Fruit fly (Drosophila melanogaster) whole organism, embryonic: Measurements from ENCODE around the gene CG43902.
A peak's percentile ranks its signal among the peaks of the same experiment; 100 is the strongest.

Source experiments
- Abd-B ChIP-seq: fragments of 200-800 bp; sonication (Bioruptor generic); optimal IDR thresholded peaks from 2 replicates; lab custom pipeline; 2018; ENCODE audit warnings: missing biosample characterization, mild to moderate bottlenecking, missing genetic modification characterization, moderate library complexity
- Bdp1 ChIP-seq: fragments of 200-800 bp; sonication (Bioruptor generic); optimal IDR thresholded peaks from 3 replicates; lab custom pipeline; 2016; ENCODE audit warnings: missing biosample characterization, missing genetic modification characterization
- CG10209 ChIP-seq: fragments of 200-800 bp; sonication (Bioruptor generic); optimal IDR thresholded peaks from 3 replicates; lab custom pipeline; 2017; ENCODE audit warnings: missing biosample characterization, mild to moderate bottlenecking, missing genetic modification characterization, missing genetic modification reagents
- CG10431 ChIP-seq: fragments of 200-800 bp; sonication (Bioruptor generic); optimal IDR thresholded peaks from 3 replicates; lab custom pipeline; 2018; ENCODE audit warnings: missing biosample characterization, mild to moderate bottlenecking, missing genetic modification characterization
- CG11247 ChIP-seq: fragments of 200-800 bp; sonication (Bioruptor generic); IDR thresholded peaks from 2 replicates; pipeline ENCODE4 v1.3.6; 2022; ENCODE audit warnings: missing biosample characterization, missing genetic modification characterization
- CG11398 ChIP-seq: fragments of 200-800 bp; sonication (Bioruptor generic); optimal IDR thresholded peaks from 2 replicates; lab custom pipeline; 2016; ENCODE audit warnings: missing biosample characterization, missing genetic modification characterization
- CG11456 ChIP-seq: fragments of 200-800 bp; sonication (Bioruptor generic); IDR thresholded peaks from 3 replicates; pipeline ENCODE4 v1.3.6; 2022; ENCODE audit warnings: missing biosample characterization, missing genetic modification characterization
- CG11504 ChIP-seq: fragments of 200-800 bp; sonication (Bioruptor generic); optimal IDR thresholded peaks from 3 replicates; lab custom pipeline; 2019; ENCODE audit warnings: missing biosample characterization, mild to moderate bottlenecking, missing genetic modification characterization, moderate library complexity
- CG11723 ChIP-seq: fragments of 200-800 bp; sonication (Bioruptor generic); optimal IDR thresholded peaks from 2 replicates; lab custom pipeline; 2017; ENCODE audit warnings: missing biosample characterization, mild to moderate bottlenecking, missing genetic modification characterization
- CG1233 ChIP-seq: fragments of 200-800 bp; sonication (Bioruptor generic); optimal IDR thresholded peaks from 4 replicates; lab custom pipeline; 2018; ENCODE audit warnings: missing biosample characterization, mild to moderate bottlenecking, missing genetic modification characterization
- CG13296 ChIP-seq: fragments of 200-800 bp; sonication (Bioruptor generic); optimal IDR thresholded peaks from 3 replicates; lab custom pipeline; 2018; ENCODE audit warnings: missing biosample characterization, mild to moderate bottlenecking, missing genetic modification characterization
- CG14050 ChIP-seq: fragments of 200-800 bp; sonication (Bioruptor generic); IDR thresholded peaks from 3 replicates; pipeline ENCODE4 v1.3.6; 2022; ENCODE audit warnings: missing biosample characterization, missing genetic modification characterization
- CG15073 ChIP-seq: fragments of 200-800 bp; sonication (Bioruptor generic); optimal IDR thresholded peaks from 2 replicates; lab custom pipeline; 2016; ENCODE audit warnings: missing biosample characterization, missing genetic modification characterization
- CG17802 ChIP-seq: fragments of 200-800 bp; sonication (Bioruptor generic); optimal IDR thresholded peaks from 2 replicates; lab custom pipeline; 2018; ENCODE audit warnings: missing biosample characterization, mild to moderate bottlenecking, missing genetic modification characterization, moderate library complexity
- CG18599 ChIP-seq: fragments of 200-800 bp; sonication (Bioruptor generic); optimal IDR thresholded peaks from 3 replicates; lab custom pipeline; 2017; ENCODE audit warnings: missing biosample characterization, missing genetic modification characterization, mild to moderate bottlenecking, moderate library complexity, missing genetic modification reagents
- CG4617 ChIP-seq: fragments of 200-800 bp; sonication (Bioruptor generic); optimal IDR thresholded peaks from 3 replicates; lab custom pipeline; 2016; ENCODE audit warnings: missing biosample characterization, missing genetic modification characterization, borderline replicate concordance
- CG5953 ChIP-seq: fragments of 200-800 bp; sonication (Bioruptor generic); IDR thresholded peaks from 2 replicates; pipeline ENCODE4 v1.3.6; 2022; ENCODE audit warnings: missing biosample characterization, missing genetic modification characterization
- CG6175 ChIP-seq: fragments of 200-800 bp; sonication (Bioruptor generic); IDR thresholded peaks from 3 replicates; pipeline ENCODE4 v1.3.6; 2022; ENCODE audit warnings: missing biosample characterization, missing genetic modification characterization
- CG7556 ChIP-seq: fragments of 200-800 bp; sonication (Bioruptor generic); optimal IDR thresholded peaks from 2 replicates; lab custom pipeline; 2017; ENCODE audit warnings: missing biosample characterization, mild to moderate bottlenecking, missing genetic modification characterization
- CG8388 ChIP-seq: fragments of 200-800 bp; sonication (Bioruptor generic); optimal IDR thresholded peaks from 2 replicates; lab custom pipeline; 2019; ENCODE audit warnings: missing biosample characterization, mild to moderate bottlenecking, missing genetic modification characterization, moderate library complexity
- CG9215 ChIP-seq: fragments of 200-800 bp; sonication (Bioruptor generic); IDR thresholded peaks from 2 replicates; pipeline ENCODE4 v1.3.6; 2022; ENCODE audit warnings: missing biosample characterization, missing genetic modification characterization
- Drgx ChIP-seq: fragments of 200-800 bp; sonication (Bioruptor generic); IDR thresholded peaks from 2 replicates; pipeline ENCODE4 v1.3.6; 2022; ENCODE audit warnings: missing biosample characterization, missing genetic modification characterization
- ERR ChIP-seq: fragments of 200-800 bp; sonication (Bioruptor generic); optimal IDR thresholded peaks from 2 replicates; lab custom pipeline; 2016; ENCODE audit warnings: missing biosample characterization, missing genetic modification characterization
- Gsc ChIP-seq: fragments of 200-800 bp; sonication (Bioruptor generic); IDR thresholded peaks from 2 replicates; pipeline ENCODE4 v1.3.6; 2022; ENCODE audit warnings: missing biosample characterization, missing genetic modification characterization
- Gug ChIP-seq: fragments of 200-800 bp; sonication (Bioruptor generic); IDR thresholded peaks from 4 replicates; pipeline ENCODE4 v1.3.6; 2022; ENCODE audit warnings: missing biosample characterization, missing genetic modification characterization
- Lim3 ChIP-seq: fragments of 200-800 bp; sonication (Bioruptor generic); IDR thresholded peaks from 2 replicates; pipeline ENCODE4 v1.3.6; 2022; ENCODE audit warnings: missing biosample characterization, missing genetic modification characterization
- Meics ChIP-seq: fragments of 200-800 bp; sonication (Bioruptor generic); optimal IDR thresholded peaks from 2 replicates; lab custom pipeline; 2017; ENCODE audit warnings: missing biosample characterization, mild to moderate bottlenecking, missing genetic modification characterization
- NC2β ChIP-seq: fragments of 200-800 bp; sonication (Bioruptor generic); optimal IDR thresholded peaks from 2 replicates; lab custom pipeline; 2016; ENCODE audit warnings: missing biosample characterization, missing genetic modification characterization
- Pdp1 ChIP-seq, 2 experiments: fragments of 200-800 bp; sonication (Bioruptor generic); optimal IDR thresholded peaks; 3 replicates each; lab custom pipeline; 2016; ENCODE audit warnings: missing biosample characterization in 2 of 2, missing genetic modification characterization in 2 of 2, mild to moderate bottlenecking in 1 of 2, moderate library complexity in 1 of 2
- Ptx1 ChIP-seq: fragments of 200-800 bp; sonication (Bioruptor generic); IDR thresholded peaks from 2 replicates; pipeline ENCODE4 v1.3.6; 2022; ENCODE audit warnings: missing biosample characterization, missing genetic modification characterization
- Xrp1 ChIP-seq: fragments of 200-800 bp; sonication (Bioruptor generic); IDR thresholded peaks from 2 replicates; pipeline ENCODE4 v1.3.6; 2022; ENCODE audit warnings: missing biosample characterization, missing genetic modification characterization
- ab ChIP-seq: fragments of 200-800 bp; sonication (Bioruptor generic); optimal IDR thresholded peaks from 2 replicates; lab custom pipeline; 2016; ENCODE audit warnings: missing biosample characterization, missing genetic modification characterization
- ato ChIP-seq: fragments of 200-800 bp; sonication (Bioruptor generic); IDR thresholded peaks from 2 replicates; pipeline ENCODE4 v1.3.6; 2022; ENCODE audit warnings: missing biosample characterization, missing genetic modification characterization; ENCODE audit not compliant: partially characterized antibody
- bbx ChIP-seq: fragments of 200-800 bp; sonication (Bioruptor generic); IDR thresholded peaks from 2 replicates; pipeline ENCODE4 v1.3.6; 2022; ENCODE audit warnings: missing biosample characterization, missing genetic modification characterization; ENCODE audit not compliant: partially characterized antibody
- chm ChIP-seq: fragments of 200-800 bp; sonication (Bioruptor generic); IDR thresholded peaks from 2 replicates; pipeline ENCODE4 v1.3.6; 2022; ENCODE audit warnings: missing biosample characterization, missing genetic modification characterization
- dati ChIP-seq: fragments of 200-800 bp; sonication (Bioruptor generic); IDR thresholded peaks from 2 replicates; pipeline ENCODE4 v1.3.6; 2022; ENCODE audit warnings: missing biosample characterization, missing genetic modification characterization
- dimm ChIP-seq: fragments of 200-800 bp; sonication (Bioruptor generic); IDR thresholded peaks from 2 replicates; pipeline ENCODE4 v1.3.6; 2022; ENCODE audit warnings: missing biosample characterization, missing genetic modification characterization
- ems ChIP-seq: fragments of 200-800 bp; sonication (Bioruptor generic); optimal IDR thresholded peaks from 3 replicates; lab custom pipeline; 2016; ENCODE audit warnings: missing biosample characterization, missing genetic modification characterization
- eve ChIP-seq, 2 experiments: fragments of >200 bp; optimal IDR thresholded peaks; 2 replicates each; lab custom pipeline; 2017; ENCODE audit warnings: missing biosample characterization in 2 of 2, missing genetic modification characterization in 2 of 2
- eyg ChIP-seq: fragments of 200-800 bp; sonication (Bioruptor generic); optimal IDR thresholded peaks from 3 replicates; lab custom pipeline; 2016; ENCODE audit warnings: missing biosample characterization, missing genetic modification characterization
- fd102C ChIP-seq: fragments of 200-800 bp; sonication (Bioruptor generic); optimal IDR thresholded peaks from 2 replicates; lab custom pipeline; 2018; ENCODE audit warnings: missing biosample characterization, mild to moderate bottlenecking, missing genetic modification characterization, moderate library complexity
- fru ChIP-seq: fragments of >200 bp; optimal IDR thresholded peaks from 2 replicates; lab custom pipeline; 2017
- gce ChIP-seq: fragments of 200-800 bp; sonication (Bioruptor generic); IDR thresholded peaks from 3 replicates; pipeline ENCODE4 v1.3.6; 2022; ENCODE audit warnings: missing biosample characterization, missing genetic modification characterization
- gcm2 ChIP-seq: fragments of 200-800 bp; sonication (Bioruptor generic); optimal IDR thresholded peaks from 2 replicates; lab custom pipeline; 2016; ENCODE audit warnings: missing biosample characterization, missing genetic modification characterization
- ken ChIP-seq: fragments of 200-800 bp; sonication (Bioruptor generic); IDR thresholded peaks from 3 replicates; pipeline ENCODE4 v1.3.6; 2022; ENCODE audit warnings: missing biosample characterization, missing genetic modification characterization
- nau ChIP-seq: fragments of 200-800 bp; sonication (Bioruptor generic); optimal IDR thresholded peaks from 3 replicates; lab custom pipeline; 2017; ENCODE audit warnings: missing biosample characterization, mild to moderate bottlenecking, missing genetic modification characterization, missing genetic modification reagents
- nerfin-2 ChIP-seq: fragments of 200-800 bp; sonication (Bioruptor generic); IDR thresholded peaks from 2 replicates; pipeline ENCODE4 v1.3.6; 2022; ENCODE audit warnings: missing biosample characterization, missing genetic modification characterization; ENCODE audit not compliant: partially characterized antibody
- phol ChIP-seq: fragments of 200-800 bp; sonication (Bioruptor generic); optimal IDR thresholded peaks from 3 replicates; lab custom pipeline; 2018; ENCODE audit warnings: missing biosample characterization, mild to moderate bottlenecking, missing genetic modification characterization, moderate library complexity
- sens ChIP-seq: fragments of 200-800 bp; sonication (Bioruptor generic); peaks from one replicate; lab custom pipeline; 2016; ENCODE audit warnings: missing biosample characterization, missing genetic modification characterization
- slp2 ChIP-seq: fragments of 200-800 bp; sonication (Bioruptor generic); optimal IDR thresholded peaks from 2 replicates; lab custom pipeline; 2016; ENCODE audit warnings: missing biosample characterization, missing genetic modification characterization
- stc ChIP-seq: fragments of 200-800 bp; sonication (Bioruptor generic); IDR thresholded peaks from 2 replicates; pipeline ENCODE4 v1.3.6; 2022; ENCODE audit warnings: missing biosample characterization, missing genetic modification characterization
- usp ChIP-seq: fragments of >200 bp; optimal IDR thresholded peaks from 2 replicates; lab custom pipeline; 2017; ENCODE audit warnings: missing biosample characterization, missing genetic modification characterization

Gene CG43902

DNA sequence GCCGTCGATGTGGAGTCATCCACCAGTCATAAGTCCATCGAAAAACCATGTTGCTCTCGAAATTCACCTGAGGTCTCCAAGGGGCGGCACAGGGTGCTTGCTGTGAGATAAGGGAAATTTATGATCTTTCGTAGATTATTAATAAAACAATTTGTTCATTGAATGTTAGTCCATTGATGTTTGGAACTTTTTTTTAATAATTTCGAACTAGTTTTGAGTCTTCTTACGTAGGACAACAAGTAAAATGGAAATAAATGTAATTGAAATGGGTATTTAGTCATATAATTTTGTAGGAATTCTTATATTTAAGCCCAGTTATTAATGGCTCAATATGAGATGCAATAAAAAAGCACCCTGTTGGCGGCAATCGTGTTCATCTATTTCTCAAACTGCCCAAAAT, 74.3 kb downstream of the CG43902 start (continued):
- peak; percentile 70 for TF ChIP-seq CG11723 (GFP tag; lab: Kevin White, UChicago)
- TF ChIP-seq CG4617 (GFP tag; lab: Kevin White, UChicago): peak; percentile 22
- no peak for TF ChIP-seq CG11456
- TF ChIP-seq gce (GFP tag; lab: Robert Waterston, UW): no peak
- TF ChIP-seq CG10209: peak; percentile 54
- TF ChIP-seq fru (lab: Kevin White, UChicago): no peak
- no peak for TF ChIP-seq eve (GFP tag; optimal IDR thresholded peaks at IDR 0.05; lab: Kevin White, UChicago)
- no peak for TF ChIP-seq Gug (GFP tag; lab: Robert Waterston, UW)
- peak; percentile 42 for TF ChIP-seq CG18599
- TF ChIP-seq CG15073 (GFP tag; lab: Kevin White, UChicago): no peak
- TF ChIP-seq ab: no peak
- TF ChIP-seq ERR (GFP tag; lab: Kevin White, UChicago): no peak
- peak; percentile 40 for TF ChIP-seq eyg (GFP tag; lab: Kevin White, UChicago)
- TF ChIP-seq ken (GFP tag; lab: Robert Waterston, UW): peak; percentile 66; the same call in 2 of the 3 replicates
- TF ChIP-seq dati (GFP tag; lab: Robert Waterston, UW): no peak
- TF ChIP-seq Xrp1 (GFP tag; lab: Robert Waterston, UW): peak; percentile 69
- peak; percentile 46 for TF ChIP-seq CG11398 (GFP tag; lab: Kevin White, UChicago)
- TF ChIP-seq CG10431 (GFP tag; lab: Kevin White, UChicago): no peak
- TF ChIP-seq slp2 (GFP tag; lab: Kevin White, UChicago): peak; percentile 20
- no peak for TF ChIP-seq bbx (GFP tag; lab: Robert Waterston, UW)
- TF ChIP-seq phol (tag; lab: Kevin White, UChicago): peak; percentile 80
- peak; percentile 48 for TF ChIP-seq ems (GFP tag; lab: Kevin White, UChicago)
- TF ChIP-seq stc (GFP tag; lab: Robert Waterston, UW): peak; percentile 75
- peak; percentile 77 for TF ChIP-seq Ptx1 (GFP tag; lab: Robert Waterston, UW)
- TF ChIP-seq dimm (GFP tag; lab: Robert Waterston, UW): no peak
- no peak; the same call in 1 of the 2 replicates for TF ChIP-seq Drgx (GFP tag; lab: Robert Waterston, UW)
- TF ChIP-seq Meics (GFP tag; lab: Kevin White, UChicago): peak; percentile 78
- TF ChIP-seq NC2β: peak; percentile 26
- TF ChIP-seq usp: no peak
- no peak for TF ChIP-seq fd102C (GFP tag; lab: Kevin White, UChicago)
- TF ChIP-seq CG5953 (GFP tag; lab: Robert Waterston, UW): peak; percentile 70; the same call in 1 of the 2 replicates
- peak; percentile 36 for TF ChIP-seq Bdp1
- peak; percentile 17 for TF ChIP-seq gcm2 (GFP tag; lab: Kevin White, UChicago)
- TF ChIP-seq CG8388 (GFP tag; lab: Kevin White, UChicago): peak; percentile 83
- no peak for TF ChIP-seq ato (GFP tag; lab: Robert Waterston, UW)
- TF ChIP-seq CG11247 (GFP tag; lab: Robert Waterston, UW): 0 out of 2 replicates have a peak, but pooled peaks have one; percentile 22
- TF ChIP-seq Lim3 (GFP tag; lab: Robert Waterston, UW): 0 out of 2 replicates have a peak, but pooled peaks have one; percentile 17
- TF ChIP-seq CG6175: no peak
- no peak for TF ChIP-seq CG17802 (tag; lab: Kevin White, UChicago)
- TF ChIP-seq CG13296: peak; percentile 80
- TF ChIP-seq chm (GFP tag; lab: Robert Waterston, UW): no peak; the same call in 1 of the 2 replicates
- no peak for TF ChIP-seq Gsc
- peak; percentile 71 for TF ChIP-seq CG14050 (GFP tag; lab: Robert Waterston, UW)
- TF ChIP-seq nau (GFP tag; lab: Kevin White, UChicago): no peak
- TF ChIP-seq CG9215 (GFP tag; lab: Robert Waterston, UW): peak; percentile 32; the same call in 1 of the 2 replicates
- TF ChIP-seq CG11504: peak; percentile 88
- peak; percentile 66 for TF ChIP-seq Abd-B (GFP tag; lab: Kevin White, UChicago)
- peak; percentile 61 for TF ChIP-seq CG1233 (GFP tag; lab: Kevin White, UChicago)
- peak; percentile 91 for TF ChIP-seq sens (GFP tag; lab: Kevin White, UChicago)
- peak; percentile 85 for TF ChIP-seq CG7556 (GFP tag; lab: Kevin White, UChicago)
- no peak for TF ChIP-seq nerfin-2 (GFP tag; lab: Robert Waterston, UW)
- peak; percentile 54 to 60 for TF ChIP-seq Pdp1 (GFP tag; optimal IDR thresholded peaks at IDR 0.05; lab: Kevin White, UChicago)
